Worm (Caenorhabditis elegans): ENCODE measurements around the gene Y17D7C.2.
A peak's percentile ranks its signal among the peaks of the same experiment; 100 is the strongest.

Gene Y17D7C.2

ce11 chrV:18729324-18729924 is 9.6 kb upstream of the Y17D7C.2 start, which contains the start of gene asp-19:
TSS of gene asp-19 (minus strand) at chrV:18729374.
- TF ChIP-seq ama-1 (optimal IDR thresholded peaks at IDR 0.05): no peak
- no peak for TF ChIP-seq hmbx-1 (tag; optimal IDR thresholded peaks at IDR 0.05)

- no peak for TF ChIP-seq ceh-36 (tag; optimal IDR thresholded peaks at IDR 0.05)
- TF ChIP-seq aly-1 (tag; optimal IDR thresholded peaks at IDR 0.05): no peak
- TF ChIP-seq tra-4 (tag; optimal IDR thresholded peaks at IDR 0.05): no peak
Measured at ce11 chrV:18725858-18726257, 6.1 kb upstream of the Y17D7C.2 start.

ce11 chrV:18724810-18725209 is 5.0 kb upstream of the Y17D7C.2 start:
- 0 out of 2 replicates have a peak, but pooled peaks have one; percentile 46 for TF ChIP-seq sea-1 (GFP tag; conservative IDR thresholded peaks at IDR 0.05)
- peak; percentile 41; the same call in 1 of the 2 replicates for TF ChIP-seq tbx-11 (GFP tag; IDR thresholded peaks at IDR 0.05)

ce11 chrV:18724076-18724475 is 4.3 kb upstream of the Y17D7C.2 start:
- TF ChIP-seq sea-1 (GFP tag; conservative IDR thresholded peaks at IDR 0.05) (no peak), tra-4 (tag; optimal IDR thresholded peaks at IDR 0.05) (no peak), pes-1 (GFP tag; IDR thresholded peaks at IDR 0.05) (no peak), hnd-1 (tag; optimal IDR thresholded peaks at IDR 0.05) (no peak), hmg-4 (GFP tag; optimal IDR thresholded peaks at IDR 0.05) (no peak), aly-1 (tag; optimal IDR thresholded peaks at IDR 0.05) (no peak), B0310.2 (tag; optimal IDR thresholded peaks at IDR 0.05) (no peak), F13C5.2 (tag; optimal IDR thresholded peaks at IDR 0.05) (no peak), tbx-37 (GFP tag; conservative IDR thresholded peaks at IDR 0.05) (no peak), tbx-11 (GFP tag; IDR thresholded peaks at IDR 0.05) (no peak), flt-1 (GFP tag; IDR thresholded peaks at IDR 0.05) (no peak), ets-7 (tag; optimal IDR thresholded peaks at IDR 0.05) (no peak), hmbx-1 (tag; optimal IDR thresholded peaks at IDR 0.05) (no peak), ceh-36 (tag; optimal IDR thresholded peaks at IDR 0.05) (no peak), ama-1 (optimal IDR thresholded peaks at IDR 0.05) (no peak), scrt-1 (GFP tag; IDR thresholded peaks at IDR 0.05) (no peak), ceh-13 (GFP tag; optimal IDR thresholded peaks at IDR 0.05) (no peak)

ce11 chrV:18723604-18724003 is 3.8 kb upstream of the Y17D7C.2 start:
- TF ChIP-seq B0310.2 (tag; optimal IDR thresholded peaks at IDR 0.05) (no peak), hnd-1 (tag; optimal IDR thresholded peaks at IDR 0.05) (peak; percentile 45), tbx-11 (GFP tag; IDR thresholded peaks at IDR 0.05) (0 out of 2 replicates have a peak, but pooled peaks have one; percentile 58), hmg-4 (GFP tag; optimal IDR thresholded peaks at IDR 0.05) (peak; percentile 23), flt-1 (GFP tag; IDR thresholded peaks at IDR 0.05) (peak; percentile 68; the same call in 1 of the 2 replicates), ceh-13 (GFP tag; optimal IDR thresholded peaks at IDR 0.05) (peak; percentile 72)

ce11 chrV:18722510-18723299 is 2.9 kb upstream of the Y17D7C.2 start:
- TF ChIP-seq flt-1 (GFP tag; IDR thresholded peaks at IDR 0.05): peak; percentile 52
- no peak for TF ChIP-seq scrt-1 (GFP tag; IDR thresholded peaks at IDR 0.05)
- peak; percentile 57 for TF ChIP-seq ceh-36 (tag; optimal IDR thresholded peaks at IDR 0.05)
- TF ChIP-seq tra-4 (tag; optimal IDR thresholded peaks at IDR 0.05): no peak

DNA sequence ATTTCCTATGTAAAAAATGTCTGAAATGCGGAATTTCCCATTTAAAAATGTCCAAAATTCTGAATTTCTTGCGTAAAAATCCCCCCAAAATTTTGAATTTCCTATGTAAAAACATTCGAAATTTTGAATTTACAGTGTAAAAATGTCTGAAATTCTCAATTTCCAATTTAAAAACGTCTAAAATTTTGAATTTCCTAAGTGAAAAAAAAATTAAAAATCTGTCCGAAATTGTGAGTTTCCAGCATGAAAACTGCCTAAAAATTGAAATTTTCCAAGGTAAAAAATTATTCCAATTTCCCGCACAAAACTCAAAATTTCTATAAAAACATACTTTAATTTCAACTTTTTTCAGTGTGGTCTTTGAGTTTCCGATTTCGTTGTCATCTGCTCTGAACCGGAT is 2.1 kb upstream of the Y17D7C.2 start:
- TF ChIP-seq sea-1 (GFP tag; conservative IDR thresholded peaks at IDR 0.05) (no peak), scrt-1 (GFP tag; IDR thresholded peaks at IDR 0.05) (no peak), hnd-1 (tag; optimal IDR thresholded peaks at IDR 0.05) (no peak), ets-7 (tag; optimal IDR thresholded peaks at IDR 0.05) (no peak), ama-1 (optimal IDR thresholded peaks at IDR 0.05) (no peak), B0310.2 (tag; optimal IDR thresholded peaks at IDR 0.05) (no peak), hmbx-1 (tag; optimal IDR thresholded peaks at IDR 0.05) (no peak), tbx-37 (GFP tag; conservative IDR thresholded peaks at IDR 0.05) (no peak), hmg-4 (GFP tag; optimal IDR thresholded peaks at IDR 0.05) (no peak), aly-1 (tag; optimal IDR thresholded peaks at IDR 0.05) (no peak), F13C5.2 (tag; optimal IDR thresholded peaks at IDR 0.05) (no peak), pes-1 (GFP tag; IDR thresholded peaks at IDR 0.05) (no peak), ceh-13 (GFP tag; optimal IDR thresholded peaks at IDR 0.05) (no peak), flt-1 (GFP tag; IDR thresholded peaks at IDR 0.05) (no peak)

DNA sequence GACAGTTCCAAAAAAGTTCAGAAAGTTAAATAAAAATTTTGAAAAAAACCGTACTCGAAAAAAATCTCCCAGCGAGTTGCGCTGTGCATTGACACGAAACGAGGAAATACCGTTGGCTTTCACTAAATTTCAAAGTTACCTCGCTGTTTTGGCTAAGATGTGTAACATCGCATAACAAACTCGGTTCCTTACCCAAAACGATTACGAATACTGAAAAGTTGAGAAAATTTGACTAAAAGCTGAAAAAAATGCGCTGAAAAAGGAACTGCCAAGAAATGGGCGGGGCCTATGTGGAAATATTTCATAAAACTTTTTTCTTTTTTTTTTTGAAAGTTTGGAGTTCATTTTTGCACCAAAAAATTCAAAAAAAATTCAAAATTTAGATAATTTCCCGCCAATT is 375 bp downstream of the Y17D7C.2 start:
- TF ChIP-seq ama-1 (optimal IDR thresholded peaks at IDR 0.05) (no peak), ceh-13 (GFP tag; optimal IDR thresholded peaks at IDR 0.05) (no peak), pes-1 (GFP tag; IDR thresholded peaks at IDR 0.05) (no peak), B0310.2 (tag; optimal IDR thresholded peaks at IDR 0.05) (no peak), hmbx-1 (tag; optimal IDR thresholded peaks at IDR 0.05) (no peak), tbx-11 (GFP tag; IDR thresholded peaks at IDR 0.05) (no peak), tbx-37 (GFP tag; conservative IDR thresholded peaks at IDR 0.05) (no peak), tra-4 (tag; optimal IDR thresholded peaks at IDR 0.05) (no peak), sea-1 (GFP tag; conservative IDR thresholded peaks at IDR 0.05) (no peak)
